Worm (Caenorhabditis elegans) whole organism, mixed stage, embryonic: ENCODE results near the gene zipt-2.1.
A peak's percentile ranks its signal among the peaks of the same experiment; 100 is the strongest.

Source experiments
- M03D4.4 ChIP-seq: sonication (generic microtip); optimal IDR thresholded peaks from 2 replicates; lab custom pipeline; 2017; ENCODE audit warnings: mild to moderate bottlenecking, missing genetic modification characterization, missing compliant biosample characterization
- bed-3 ChIP-seq: fragments of 200-800 bp; sonication (Bioruptor generic); optimal IDR thresholded peaks from 3 replicates; lab custom pipeline; 2018; ENCODE audit warnings: mild to moderate bottlenecking, missing genetic modification characterization, moderate library complexity, missing compliant biosample characterization
- blmp-1 ChIP-seq: fragments of 150-350 bp; optimal IDR thresholded peaks from 2 replicates; lab custom pipeline; 2014; ENCODE audit warnings: missing biosample characterization, missing genetic modification characterization
- ceh-39 ChIP-seq: fragments of 150-350 bp; optimal IDR thresholded peaks from 2 replicates; lab custom pipeline; 2014; ENCODE audit warnings: missing biosample characterization, missing genetic modification characterization
- ceh-43 ChIP-seq: fragments of 200-800 bp; sonication (Bioruptor generic); optimal IDR thresholded peaks from 2 replicates; lab custom pipeline; 2018; ENCODE audit warnings: mild to moderate bottlenecking, missing genetic modification characterization, moderate library complexity, missing compliant biosample characterization
- ceh-83 ChIP-seq: fragments of 200-800 bp; sonication (Bioruptor generic); optimal IDR thresholded peaks from 2 replicates; lab custom pipeline; 2018; ENCODE audit warnings: mild to moderate bottlenecking, missing genetic modification characterization, missing compliant biosample characterization
- ces-1 ChIP-seq: fragments of 150-350 bp; optimal IDR thresholded peaks from 2 replicates; lab custom pipeline; 2014; ENCODE audit warnings: missing biosample characterization, missing genetic modification reagents, missing genetic modification characterization
- cnd-1 ChIP-seq: fragments of 200-800 bp; sonication (Bioruptor generic); optimal IDR thresholded peaks from 2 replicates; lab custom pipeline; 2018; ENCODE audit warnings: mild to moderate bottlenecking, missing genetic modification characterization, missing compliant biosample characterization
- drap-1 ChIP-seq: fragments of 200-800 bp; sonication (Bioruptor generic); optimal IDR thresholded peaks from 3 replicates; lab custom pipeline; 2018; ENCODE audit warnings: mild to moderate bottlenecking, missing genetic modification characterization, missing compliant biosample characterization
- elt-1 ChIP-seq: sonication (generic microtip); optimal IDR thresholded peaks from 2 replicates; lab custom pipeline; 2017; ENCODE audit warnings: missing genetic modification characterization, mild to moderate bottlenecking, missing compliant biosample characterization, antibody characterized with exemption, moderate library complexity, borderline replicate concordance; ENCODE audit not compliant: insufficient read depth
- elt-3 ChIP-seq: fragments of 150-350 bp; optimal IDR thresholded peaks from 2 replicates; lab custom pipeline; 2014; ENCODE audit warnings: missing biosample characterization, missing genetic modification characterization
- flh-1 ChIP-seq: fragments of 200-800 bp; sonication (Bioruptor generic); optimal IDR thresholded peaks from 2 replicates; lab custom pipeline; 2018; ENCODE audit warnings: mild to moderate bottlenecking, missing genetic modification characterization, moderate library complexity, missing compliant biosample characterization
- ham-2 ChIP-seq: fragments of 200-800 bp; sonication (Bioruptor generic); optimal IDR thresholded peaks from 2 replicates; lab custom pipeline; 2018; ENCODE audit warnings: mild to moderate bottlenecking, missing genetic modification characterization, missing compliant biosample characterization
- hlh-1 ChIP-seq: fragments of 150-350 bp; optimal IDR thresholded peaks from 2 replicates; lab custom pipeline; 2014; ENCODE audit warnings: missing biosample characterization, missing genetic modification reagents, missing genetic modification characterization
- lin-13 ChIP-seq: fragments of 150-350 bp; optimal IDR thresholded peaks from 2 replicates; lab custom pipeline; 2014; ENCODE audit warnings: missing biosample characterization, missing genetic modification characterization
- lin-32 ChIP-seq: fragments of 200-800 bp; sonication (Bioruptor generic); optimal IDR thresholded peaks from 2 replicates; lab custom pipeline; 2018; ENCODE audit warnings: mild to moderate bottlenecking, missing genetic modification characterization, missing compliant biosample characterization
- lsy-2 ChIP-seq: fragments of 150-350 bp; optimal IDR thresholded peaks from 2 replicates; lab custom pipeline; 2014; ENCODE audit warnings: missing biosample characterization, missing genetic modification characterization
- mab-5 ChIP-seq: fragments of 150-350 bp; optimal IDR thresholded peaks from 2 replicates; lab custom pipeline; 2014; ENCODE audit warnings: missing biosample characterization, missing genetic modification characterization
- mep-1 ChIP-seq: fragments of 150-350 bp; optimal IDR thresholded peaks from 2 replicates; lab custom pipeline; 2017; ENCODE audit warnings: missing biosample characterization, missing genetic modification reagents, missing genetic modification characterization, inconsistent platforms
- mls-2 ChIP-seq: sonication (generic microtip); optimal IDR thresholded peaks from 2 replicates; lab custom pipeline; 2016; ENCODE audit warnings: mild to moderate bottlenecking, missing genetic modification characterization, moderate library complexity, missing compliant biosample characterization
- nhr-12 ChIP-seq: fragments of 150-350 bp; optimal IDR thresholded peaks from 2 replicates; lab custom pipeline; 2014; ENCODE audit warnings: missing biosample characterization, missing genetic modification characterization
- nhr-2 ChIP-seq: fragments of 150-350 bp; optimal IDR thresholded peaks from 2 replicates; lab custom pipeline; 2014; ENCODE audit warnings: missing biosample characterization, missing genetic modification characterization
- nhr-237 ChIP-seq: fragments of 150-350 bp; optimal IDR thresholded peaks from 2 replicates; lab custom pipeline; 2014; ENCODE audit warnings: missing biosample characterization, missing genetic modification characterization
- nhr-28 ChIP-seq: fragments of 150-350 bp; optimal IDR thresholded peaks from 2 replicates; lab custom pipeline; 2014; ENCODE audit warnings: missing biosample characterization, missing genetic modification characterization
- nhr-76 ChIP-seq: sonication (generic microtip); optimal IDR thresholded peaks from 2 replicates; lab custom pipeline; 2017; ENCODE audit warnings: missing biosample characterization, missing genetic modification characterization
- pha-4 ChIP-seq: fragments of 150-350 bp; optimal IDR thresholded peaks from 2 replicates; lab custom pipeline; 2018; ENCODE audit warnings: missing biosample characterization, missing genetic modification reagents, missing genetic modification characterization
- sem-2 ChIP-seq: fragments of 200-800 bp; sonication (Bioruptor generic); optimal IDR thresholded peaks from 2 replicates; lab custom pipeline; 2018; ENCODE audit warnings: mild to moderate bottlenecking, missing genetic modification characterization, missing compliant biosample characterization
- snpc-4 ChIP-seq: fragments of 150-350 bp; optimal IDR thresholded peaks from 2 replicates; lab custom pipeline; 2014; ENCODE audit warnings: missing biosample characterization, missing genetic modification characterization
- sptf-1 ChIP-seq: sonication (generic microtip); optimal IDR thresholded peaks from 2 replicates; lab custom pipeline; 2017; ENCODE audit warnings: mild to moderate bottlenecking, missing genetic modification characterization, moderate library complexity, missing compliant biosample characterization
- tbx-8 ChIP-seq: fragments of 200-800 bp; sonication (Bioruptor generic); optimal IDR thresholded peaks from 2 replicates; lab custom pipeline; 2018; ENCODE audit warnings: mild to moderate bottlenecking, missing genetic modification characterization, moderate library complexity, missing compliant biosample characterization
- unc-120 ChIP-seq: sonication (generic microtip); optimal IDR thresholded peaks from 2 replicates; lab custom pipeline; 2017; ENCODE audit warnings: missing genetic modification characterization, missing compliant biosample characterization; ENCODE audit not compliant: poor library complexity, severe bottlenecking
- unc-39 ChIP-seq: fragments of 150-350 bp; optimal IDR thresholded peaks from 2 replicates; lab custom pipeline; 2014; ENCODE audit warnings: missing biosample characterization, missing genetic modification characterization
- unc-62 ChIP-seq: fragments of 150-350 bp; optimal IDR thresholded peaks from 2 replicates; lab custom pipeline; 2014; ENCODE audit warnings: missing biosample characterization, missing genetic modification reagents, missing genetic modification characterization
- zip-8 ChIP-seq: fragments of 150-350 bp; optimal IDR thresholded peaks from 2 replicates; lab custom pipeline; 2014; ENCODE audit warnings: missing biosample characterization, missing genetic modification characterization
- ztf-11 ChIP-seq: fragments of 150-350 bp; optimal IDR thresholded peaks from 2 replicates; lab custom pipeline; 2014; ENCODE audit warnings: missing biosample characterization, missing genetic modification characterization

Gene zipt-2.1

ce11 chrIV:10803973-10804372 is 4.5 kb downstream of the zipt-2.1 start:
- TF ChIP-seq lsy-2 (tag; lab: Kevin White, UChicago) (no peak), M03D4.4 (tag; lab: Kevin White, UChicago) (no peak), hlh-1 (tag; lab: Kevin White, UChicago) (no peak)

- TF ChIP-seq ceh-83 (no peak), nhr-76 (no peak), sem-2 (no peak), blmp-1 (tag; lab: Kevin White, UChicago) (no peak), sptf-1 (tag; lab: Kevin White, UChicago) (no peak), elt-1 (tag; lab: Kevin White, UChicago) (no peak), bed-3 (no peak), tbx-8 (no peak), unc-120 (tag; lab: Kevin White, UChicago) (no peak), ceh-43 (GFP tag; lab: Kevin White, UChicago) (no peak), cnd-1 (no peak), mep-1 (tag; lab: Kevin White, UChicago) (no peak), hlh-1 (tag; lab: Kevin White, UChicago) (no peak)
Observed at ce11 chrIV:10810820-10811219, 11.4 kb downstream of the zipt-2.1 start.

ce11 chrIV:10811388-10811787 is 11.9 kb downstream of the zipt-2.1 start:
- TF ChIP-seq elt-1 (tag; lab: Kevin White, UChicago) (no peak), pha-4 (tag; lab: Kevin White, UChicago) (peak; percentile 85)
- TF ChIP-seq, all 35 proteins: peak for 1

DNA sequence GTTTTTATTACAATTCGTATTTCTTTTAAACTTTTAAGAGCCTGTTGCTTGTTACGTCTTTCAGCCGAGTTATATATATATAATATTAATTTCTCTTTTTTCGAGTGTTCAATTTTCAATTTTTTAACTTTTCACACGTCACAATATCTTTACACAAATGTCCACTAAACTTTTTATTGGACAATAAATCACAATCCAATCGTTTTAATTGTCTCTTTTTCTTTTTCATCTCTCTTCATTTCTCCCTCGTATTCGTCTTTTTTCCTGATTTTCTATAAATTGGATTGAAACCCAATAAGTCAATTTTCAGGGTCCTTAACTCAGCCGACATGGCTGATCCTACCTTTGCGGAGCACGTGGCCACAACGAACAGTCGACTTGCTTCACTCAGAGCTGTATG is 12.6 kb downstream of the zipt-2.1 start, which contains the start of gene miz-1:
Gene miz-1 (plus strand): TSS at position 301 of the 400 bp plus-strand sequence.
- TF ChIP-seq M03D4.4 (tag; lab: Kevin White, UChicago) (no peak), unc-39 (tag; lab: Kevin White, UChicago) (no peak), ceh-83 (no peak)

- no peak for TF ChIP-seq lin-13 (tag; lab: Kevin White, UChicago)
- no peak for TF ChIP-seq ceh-43 (GFP tag; lab: Kevin White, UChicago)
- TF ChIP-seq blmp-1 (tag; lab: Kevin White, UChicago): peak; percentile 33
- no peak for TF ChIP-seq unc-120 (tag; lab: Kevin White, UChicago)
- no peak for TF ChIP-seq unc-39 (tag; lab: Kevin White, UChicago)
- no peak for TF ChIP-seq pha-4 (tag; lab: Kevin White, UChicago)
Observed at ce11 chrIV:10815950-10816349, 16.5 kb downstream of the zipt-2.1 start.

- TF ChIP-seq unc-39 (tag; lab: Kevin White, UChicago): no peak
- peak; percentile 32 for TF ChIP-seq hlh-1 (tag; lab: Kevin White, UChicago)
- TF ChIP-seq lin-13 (tag; lab: Kevin White, UChicago): peak; percentile 38
- no peak for TF ChIP-seq lin-32 (GFP tag; lab: Kevin White, UChicago)
- TF ChIP-seq nhr-28: no peak
- TF ChIP-seq zip-8 (tag; lab: Kevin White, UChicago): no peak
- no peak for TF ChIP-seq tbx-8
- TF ChIP-seq sptf-1 (tag; lab: Kevin White, UChicago): peak; percentile 72
- peak; percentile 96 for TF ChIP-seq nhr-2 (tag; lab: Kevin White, UChicago)
- peak; percentile 81 for TF ChIP-seq mls-2 (tag; lab: Kevin White, UChicago)
- TF ChIP-seq elt-1 (tag; lab: Kevin White, UChicago): no peak
- TF ChIP-seq nhr-12: no peak
- TF ChIP-seq M03D4.4 (tag; lab: Kevin White, UChicago): peak; percentile 10
- TF ChIP-seq ceh-39 (tag; lab: Kevin White, UChicago): peak; percentile 14
- TF ChIP-seq sem-2: no peak
- TF ChIP-seq ztf-11 (tag; lab: Kevin White, UChicago): peak; percentile 39
- TF ChIP-seq drap-1: peak; percentile 58
- no peak for TF ChIP-seq snpc-4 (tag; lab: Kevin White, UChicago)
- no peak for TF ChIP-seq bed-3
- TF ChIP-seq pha-4 (tag; lab: Kevin White, UChicago): peak; percentile 52
- TF ChIP-seq nhr-76: no peak
- peak; percentile 52 for TF ChIP-seq mep-1 (tag; lab: Kevin White, UChicago)
- no peak for TF ChIP-seq mab-5 (tag; lab: Kevin White, UChicago)
- peak; percentile 31 for TF ChIP-seq unc-62 (GFP tag; lab: Kevin White, UChicago)
- no peak for TF ChIP-seq ces-1 (GFP tag; lab: Kevin White, UChicago)
- TF ChIP-seq ceh-83: no peak
- no peak for TF ChIP-seq flh-1
- TF ChIP-seq unc-120 (tag; lab: Kevin White, UChicago): peak; percentile 57
- TF ChIP-seq blmp-1 (tag; lab: Kevin White, UChicago): peak; percentile 49
- peak; percentile 64 for TF ChIP-seq cnd-1
- TF ChIP-seq lsy-2 (tag; lab: Kevin White, UChicago): no peak
- no peak for TF ChIP-seq nhr-237 (tag; lab: Kevin White, UChicago)
- no peak for TF ChIP-seq ceh-43 (GFP tag; lab: Kevin White, UChicago)
- no peak for TF ChIP-seq elt-3
- TF ChIP-seq ham-2 (GFP tag; lab: Kevin White, UChicago): peak; percentile 81
Observed at ce11 chrIV:10817030-10817429, 17.6 kb downstream of the zipt-2.1 start.
